Fruit fly (Drosophila melanogaster) Kc167 (cell line): ENCODE results near the gene MtnA.

Experiments
- Myc ChIP-seq: fragments of >200 bp; optimal IDR thresholded peaks from 2 replicates; lab custom pipeline; 2017; ENCODE audit warnings: missing external identifiers
- Sin3A ChIP-seq: fragments of >200 bp; optimal IDR thresholded peaks from 2 replicates; lab custom pipeline; 2018; ENCODE audit warnings: missing external identifiers
- h ChIP-seq: fragments of >200 bp; optimal IDR thresholded peaks from 3 replicates; lab custom pipeline; 2018; ENCODE audit warnings: missing external identifiers
- insv ChIP-seq: fragments of >200 bp; optimal IDR thresholded peaks from 3 replicates; lab custom pipeline; 2018; ENCODE audit warnings: missing external identifiers
- psq ChIP-seq: fragments of >200 bp; optimal IDR thresholded peaks from 2 replicates; lab custom pipeline; 2017; ENCODE audit warnings: missing external identifiers
- ttk ChIP-seq: sonication (Bioruptor generic); optimal IDR thresholded peaks from 2 replicates; lab custom pipeline; 2017; ENCODE audit warnings: missing external identifiers

Gene MtnA

DNA sequence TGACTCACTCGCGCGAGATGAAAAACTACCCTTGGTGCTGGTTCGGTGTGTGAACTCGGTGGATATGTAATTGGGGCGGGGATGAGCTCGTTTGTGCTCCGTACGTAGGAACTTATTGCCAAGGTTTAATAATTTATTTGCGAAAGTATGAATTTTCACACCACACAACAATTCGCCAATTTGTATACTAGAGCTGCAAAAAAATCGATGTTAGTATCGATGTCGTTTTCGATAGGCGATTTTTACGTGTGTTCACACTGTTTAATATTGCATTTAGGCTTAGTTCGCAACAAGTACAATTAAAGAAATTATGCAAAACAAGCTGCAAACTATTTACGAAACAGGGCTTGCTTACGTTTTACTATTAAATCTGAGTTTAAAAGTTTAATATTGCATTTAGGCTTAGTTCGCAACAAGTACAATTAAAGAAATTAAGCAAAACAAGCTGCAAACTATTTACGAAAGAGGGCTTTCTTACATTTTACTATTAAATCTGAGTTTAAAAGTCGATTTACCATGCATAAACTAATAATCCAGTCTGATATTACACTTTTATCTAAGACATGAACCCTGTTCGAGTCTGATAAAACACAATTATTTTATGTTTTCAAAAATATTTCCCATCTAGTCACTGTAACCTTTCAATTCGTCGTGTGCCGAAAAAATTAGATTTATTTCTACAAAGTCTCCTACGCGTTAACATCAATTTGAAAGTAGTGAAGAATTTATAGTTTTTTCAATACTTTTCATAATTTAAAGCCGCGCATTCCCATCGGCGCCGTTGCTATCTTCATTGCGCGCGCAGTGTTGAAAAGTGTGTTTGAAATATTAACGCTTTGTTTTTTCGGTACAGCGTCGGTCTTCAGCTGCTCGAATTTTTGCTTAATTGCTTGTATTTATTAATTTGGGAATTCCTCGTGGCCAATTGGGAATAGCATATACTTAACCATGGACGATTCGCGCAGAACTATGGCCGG is 20.9 kb downstream of the MtnA start, which contains the start of the genes Snap24 and CG8478:
Gene Snap24, minus strand, starts transcription at position 196 of the 977 bp plus-strand sequence.
Gene CG8478, plus strand, starts transcription at position 696 of the 977 bp plus-strand sequence.
- TF ChIP-seq Sin3A: no peak
- no peak for TF ChIP-seq insv (lab: Kevin White, UChicago)
- no peak for TF ChIP-seq ttk
- TF ChIP-seq psq (lab: Kevin White, UChicago): no peak
- TF ChIP-seq h (lab: Kevin White, UChicago): no peak
- no peak for TF ChIP-seq Myc (lab: Kevin White, UChicago)

DNA sequence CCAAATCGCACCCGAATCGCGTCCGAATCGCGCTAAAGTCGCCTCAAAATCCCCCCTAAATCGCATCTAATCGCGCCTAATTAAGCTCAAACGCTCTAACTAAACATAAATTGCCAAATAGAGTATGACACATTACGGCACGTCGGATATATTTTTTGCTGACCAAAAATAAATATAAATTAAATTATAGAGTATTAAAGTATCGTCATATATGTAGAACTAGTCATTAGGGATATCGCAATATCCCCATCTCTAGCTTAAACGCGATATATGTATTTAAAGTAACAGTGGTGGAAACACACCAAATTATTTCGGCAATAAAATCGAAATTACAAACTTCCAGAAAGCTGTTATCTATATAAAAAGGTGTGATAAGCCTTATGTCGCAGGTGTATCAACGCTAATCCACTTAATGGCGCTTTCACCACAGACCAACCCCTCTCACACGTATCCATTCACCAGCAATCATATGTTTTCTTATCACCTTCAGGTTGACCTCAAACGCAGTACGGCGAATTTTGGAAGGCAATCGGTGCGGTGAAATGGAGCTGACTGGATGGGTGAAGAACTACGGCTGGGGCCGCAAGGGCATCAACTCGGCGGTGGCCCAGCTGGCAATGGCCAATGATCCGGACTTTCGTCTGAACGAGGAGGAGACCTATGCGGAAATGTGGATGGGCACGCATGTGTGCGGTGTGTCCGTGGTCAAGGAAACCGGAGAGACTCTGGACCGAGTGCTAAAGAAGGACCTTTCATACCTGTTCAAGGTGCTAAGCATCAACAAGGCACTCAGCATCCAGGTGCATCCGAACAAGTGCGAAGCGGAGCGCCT is 24.6 kb downstream of the MtnA start, which contains the start of gene Mpi:
Gene Mpi, plus strand, starts transcription at position 263 of the 832 bp plus-strand sequence.
- TF ChIP-seq h (lab: Kevin White, UChicago) (no peak), insv (lab: Kevin White, UChicago) (no peak), ttk (no peak), psq (lab: Kevin White, UChicago) (no peak), Sin3A (no peak)

DNA sequence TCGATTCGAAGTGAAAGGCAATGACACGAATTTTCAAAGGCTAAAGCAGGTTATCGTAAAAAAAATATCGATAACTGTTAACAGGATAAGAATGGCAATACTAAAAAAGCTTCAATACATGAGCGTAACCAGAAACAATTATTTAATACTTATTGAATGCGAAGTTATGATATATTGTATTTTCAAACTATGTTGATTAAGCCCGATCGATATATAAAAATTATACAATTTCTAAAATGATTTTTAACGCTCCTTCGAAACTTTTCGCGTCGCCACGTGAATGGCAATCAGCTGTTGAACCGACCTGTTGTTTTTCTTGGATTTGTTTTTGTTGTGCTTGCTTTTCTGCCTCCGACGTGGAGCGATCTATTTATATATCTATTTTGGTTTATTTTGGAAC is 28.0 kb downstream of the MtnA start, which contains the start of the genes Alg12 and Rpt3R:
Gene Alg12, plus strand, starts transcription at position 305 of the 400 bp plus-strand sequence.
Gene Rpt3R, minus strand, starts transcription at position 324 of the 400 bp plus-strand sequence.
- TF ChIP-seq insv (lab: Kevin White, UChicago) (no peak), psq (lab: Kevin White, UChicago) (no peak), h (lab: Kevin White, UChicago) (no peak), Sin3A (no peak), Myc (lab: Kevin White, UChicago) (no peak), ttk (no peak)

DNA sequence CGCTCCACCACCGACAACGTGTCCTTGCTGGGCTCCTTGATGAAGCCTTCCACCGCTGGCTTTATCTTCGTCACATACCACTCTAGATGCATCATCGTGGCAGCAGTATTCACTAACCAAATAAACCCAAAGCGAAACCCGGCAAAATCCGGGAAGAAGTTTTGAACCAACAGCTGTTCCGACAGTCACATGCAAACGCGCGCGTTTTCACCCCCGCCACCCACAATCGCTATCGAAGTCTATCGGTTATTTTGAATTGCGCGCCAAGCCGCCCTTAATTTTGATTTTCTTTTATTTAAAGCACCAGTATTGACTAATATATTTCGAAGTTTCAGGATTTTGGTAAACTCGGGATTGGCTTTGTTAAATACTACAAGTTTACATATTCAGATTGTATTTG is 29.7 kb downstream of the MtnA start, which contains the start of gene Tti1:
Gene Tti1, minus strand, starts transcription at position 200 of the 400 bp plus-strand sequence.
- TF ChIP-seq Sin3A (no peak), insv (lab: Kevin White, UChicago) (no peak), h (lab: Kevin White, UChicago) (no peak), psq (lab: Kevin White, UChicago) (no peak), ttk (no peak)

DNA sequence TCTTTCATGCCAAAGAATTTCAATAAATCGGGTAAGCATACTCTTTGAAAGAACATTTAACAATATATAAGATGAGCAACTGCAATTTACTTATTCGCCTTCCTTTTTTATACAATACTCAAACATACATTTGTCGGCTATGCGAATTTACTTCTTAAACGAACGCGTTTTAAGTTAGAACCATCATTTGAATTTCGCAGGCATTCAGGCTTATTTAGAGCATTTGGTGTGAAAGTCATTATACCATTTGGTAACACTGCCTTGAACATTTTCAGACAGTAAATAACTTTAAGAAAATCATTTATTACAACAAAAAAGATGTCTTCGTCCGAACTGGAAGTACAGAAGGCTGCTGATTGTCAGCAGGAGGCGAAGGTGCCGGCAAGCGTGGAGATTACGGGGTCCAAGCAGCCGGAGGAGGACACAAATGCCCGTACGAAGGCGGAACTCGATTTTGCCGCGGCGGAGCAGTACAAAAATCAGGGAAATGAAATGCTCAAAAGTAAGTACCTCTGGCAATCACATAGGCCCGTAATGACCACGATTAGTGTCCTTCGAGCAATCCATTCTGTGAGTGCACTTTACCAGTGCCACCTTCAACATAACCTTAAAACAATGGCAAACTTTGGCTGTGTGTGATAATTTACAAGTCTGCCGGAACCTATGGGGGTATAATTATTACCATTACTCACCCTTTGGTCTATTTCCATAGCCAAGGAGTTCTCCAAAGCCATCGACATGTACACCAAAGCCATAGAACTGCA is 36.1 kb downstream of the MtnA start:
- no peak for TF ChIP-seq Myc (lab: Kevin White, UChicago)
- no peak for TF ChIP-seq ttk

DNA sequence ATGACTTTTGCATAAGTTTGCCTTT is 36.5 kb downstream of the MtnA start, which contains the start of gene PpD3:
Gene PpD3, plus strand, starts transcription at position 1 of the 25 bp plus-strand sequence.
- no peak for TF ChIP-seq Sin3A
- TF ChIP-seq psq (lab: Kevin White, UChicago): no peak
- no peak for TF ChIP-seq ttk
- no peak for TF ChIP-seq h (lab: Kevin White, UChicago)
- TF ChIP-seq Myc (lab: Kevin White, UChicago): no peak
- no peak for TF ChIP-seq insv (lab: Kevin White, UChicago)

DNA sequence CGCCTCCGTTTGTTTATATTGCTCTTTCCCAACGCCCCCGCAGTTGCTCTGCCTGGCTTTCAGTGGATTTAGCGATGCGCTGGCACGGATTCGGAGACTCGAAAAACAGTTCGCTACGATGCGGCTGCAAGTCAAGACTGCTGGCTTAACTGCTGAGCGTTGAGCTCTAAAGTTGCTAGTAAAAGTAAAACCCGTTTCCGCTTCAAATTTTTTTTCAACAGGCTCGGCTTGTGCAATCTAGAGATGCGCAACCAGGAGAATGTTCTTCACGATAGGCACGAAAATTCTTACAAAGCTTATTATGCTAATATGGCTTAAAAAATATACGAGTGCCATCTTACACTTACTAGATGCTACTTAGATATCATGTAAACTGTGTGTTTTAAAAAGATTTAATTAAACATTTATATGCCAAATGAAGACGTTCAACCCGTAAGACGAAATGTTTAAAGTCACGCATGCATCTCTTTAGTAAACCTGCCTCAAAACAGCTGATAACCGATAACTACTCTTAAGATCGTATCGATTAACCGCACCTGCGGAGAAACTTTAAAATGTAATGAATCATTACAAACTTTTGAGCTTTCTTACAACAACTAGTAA is 36.8 kb downstream of the MtnA start, which contains the start of gene CG12948:
Gene CG12948, minus strand, starts transcription at position 473 of the 603 bp plus-strand sequence.
- no peak for TF ChIP-seq ttk
- TF ChIP-seq psq (lab: Kevin White, UChicago): no peak
- TF ChIP-seq insv (lab: Kevin White, UChicago): no peak
- TF ChIP-seq Sin3A: no peak
- TF ChIP-seq h (lab: Kevin White, UChicago): no peak
- no peak for TF ChIP-seq Myc (lab: Kevin White, UChicago)

DNA sequence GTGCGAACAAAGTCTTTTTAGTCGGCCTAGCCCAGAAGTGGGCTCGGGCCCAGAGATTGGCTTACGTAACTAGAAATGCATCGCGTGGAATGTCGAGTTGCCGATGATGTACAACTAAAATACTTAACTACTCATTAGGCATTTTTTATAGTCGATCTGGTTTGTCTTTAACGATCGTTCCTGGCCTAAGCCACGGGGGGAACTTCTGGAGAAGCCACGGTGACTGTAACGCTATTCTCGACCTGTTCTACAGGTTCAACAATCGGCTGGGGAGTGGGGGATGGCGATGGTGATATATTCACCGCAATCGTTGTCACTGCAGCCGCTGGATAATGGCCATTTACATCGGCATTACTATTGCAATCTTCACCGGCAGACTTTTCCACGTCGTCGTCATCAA is 37.9 kb downstream of the MtnA start, which contains the start of gene CG34409:
Gene CG34409, minus strand, starts transcription at position 101 of the 400 bp plus-strand sequence.
- TF ChIP-seq insv (lab: Kevin White, UChicago): no peak
- no peak for TF ChIP-seq psq (lab: Kevin White, UChicago)
- no peak for TF ChIP-seq Sin3A
- TF ChIP-seq ttk: no peak
- no peak for TF ChIP-seq h (lab: Kevin White, UChicago)
- TF ChIP-seq Myc (lab: Kevin White, UChicago): no peak

DNA sequence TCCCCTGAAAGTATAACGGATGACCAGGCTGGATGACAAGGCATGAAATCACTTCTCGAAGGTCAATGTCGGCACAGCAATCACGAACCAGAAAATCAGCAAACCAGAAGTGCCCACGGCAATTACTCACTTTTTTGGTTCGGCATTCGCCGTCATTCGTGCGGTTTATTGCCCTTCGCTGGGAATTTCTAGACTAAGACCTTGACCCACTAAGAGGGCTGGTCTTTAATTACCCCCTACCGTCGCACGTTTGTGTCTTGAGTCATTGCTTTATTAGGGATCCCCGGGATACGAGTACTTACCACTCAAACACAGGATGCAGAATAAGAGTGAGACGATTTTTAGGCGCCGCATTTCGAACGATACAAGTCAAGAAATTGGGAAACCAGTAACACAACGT is 38.7 kb downstream of the MtnA start:
- TF ChIP-seq psq (lab: Kevin White, UChicago) (no peak), insv (lab: Kevin White, UChicago) (no peak), h (lab: Kevin White, UChicago) (no peak), Sin3A (no peak), Myc (lab: Kevin White, UChicago) (no peak), ttk (no peak)

DNA sequence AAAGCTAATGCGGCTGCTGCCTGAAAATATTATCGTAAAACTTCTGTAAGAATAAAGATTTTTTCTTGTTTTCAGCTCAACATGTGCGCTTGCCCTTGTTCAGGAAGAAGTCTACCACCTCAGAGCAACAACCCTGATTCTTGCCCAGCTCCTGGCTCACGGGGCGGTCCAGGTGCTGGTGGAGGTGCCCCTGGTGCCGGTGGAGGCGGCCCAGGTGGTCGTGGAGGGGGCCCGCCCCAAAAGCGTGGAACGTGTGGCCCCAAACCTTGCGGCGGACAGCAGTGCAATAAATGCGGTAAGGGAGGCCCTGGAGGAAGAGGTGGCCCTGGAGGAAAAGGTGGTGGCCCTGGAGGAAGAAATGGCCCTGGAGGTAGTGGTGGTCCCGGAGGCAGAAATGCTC is 40.2 kb downstream of the MtnA start:
- TF ChIP-seq psq (lab: Kevin White, UChicago): no peak
- TF ChIP-seq ttk: no peak
- TF ChIP-seq h (lab: Kevin White, UChicago): no peak
- no peak for TF ChIP-seq insv (lab: Kevin White, UChicago)
- TF ChIP-seq Sin3A: no peak
- TF ChIP-seq Myc (lab: Kevin White, UChicago): no peak

DNA sequence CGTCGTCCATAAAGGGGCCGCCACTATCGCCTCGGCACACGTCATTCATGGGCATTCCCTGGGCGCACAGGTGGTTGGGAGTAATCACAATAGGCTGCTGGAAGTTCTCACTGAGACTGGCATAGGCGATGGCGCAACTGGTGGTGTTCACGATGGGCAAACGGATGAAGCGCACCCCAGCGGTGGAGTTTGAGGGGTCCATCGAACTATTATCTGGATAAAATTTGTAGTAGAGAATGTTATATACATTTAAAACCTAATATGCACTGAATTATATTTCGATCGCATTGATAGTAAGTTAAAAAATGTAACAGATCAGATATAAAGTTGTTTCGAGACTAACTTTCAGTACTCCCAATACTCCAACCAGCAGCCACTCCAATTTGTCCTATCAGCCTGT is 41.0 kb downstream of the MtnA start, which contains the start of gene CG31415:
Gene CG31415, plus strand, starts transcription at position 301 of the 400 bp plus-strand sequence.
- TF ChIP-seq insv (lab: Kevin White, UChicago) (no peak), psq (lab: Kevin White, UChicago) (no peak), ttk (no peak), Myc (lab: Kevin White, UChicago) (no peak), h (lab: Kevin White, UChicago) (no peak), Sin3A (no peak)
